Fruit fly (Drosophila melanogaster) whole organism, embryonic: ENCODE measurements around the gene Ptp10D.

Source experiments
- ATbp ChIP-seq: fragments of 200-800 bp; sonication (Bioruptor generic); optimal IDR thresholded peaks from 2 replicates; lab custom pipeline; 2017; ENCODE audit warnings: missing biosample characterization, mild to moderate bottlenecking, missing genetic modification characterization, missing genetic modification reagents
- Abd-B ChIP-seq: fragments of 200-800 bp; sonication (Bioruptor generic); optimal IDR thresholded peaks from 2 replicates; lab custom pipeline; 2018; ENCODE audit warnings: missing biosample characterization, mild to moderate bottlenecking, missing genetic modification characterization, moderate library complexity
- Ada2b ChIP-seq: fragments of 200-800 bp; sonication (Bioruptor generic); IDR thresholded peaks from 2 replicates; pipeline ENCODE4 v1.3.6; 2022; ENCODE audit warnings: missing biosample characterization, missing genetic modification characterization
- C15 ChIP-seq: fragments of 200-800 bp; sonication (Bioruptor generic); IDR thresholded peaks from 3 replicates; pipeline ENCODE4 v1.3.6; 2022; ENCODE audit warnings: missing biosample characterization, missing genetic modification characterization
- CG10366 ChIP-seq: fragments of 200-800 bp; sonication (Bioruptor generic); IDR thresholded peaks from 2 replicates; pipeline ENCODE4 v1.3.6; 2022; ENCODE audit warnings: missing biosample characterization, missing genetic modification characterization
- CG10959 ChIP-seq: fragments of 200-800 bp; sonication (Bioruptor generic); IDR thresholded peaks from 2 replicates; pipeline ENCODE4 v1.3.6; 2022; ENCODE audit warnings: missing biosample characterization, missing genetic modification characterization
- CG11247 ChIP-seq: fragments of 200-800 bp; sonication (Bioruptor generic); IDR thresholded peaks from 2 replicates; pipeline ENCODE4 v1.3.6; 2022; ENCODE audit warnings: missing biosample characterization, missing genetic modification characterization
- CG11456 ChIP-seq: fragments of 200-800 bp; sonication (Bioruptor generic); IDR thresholded peaks from 3 replicates; pipeline ENCODE4 v1.3.6; 2022; ENCODE audit warnings: missing biosample characterization, missing genetic modification characterization
- CG11695 ChIP-seq: fragments of 200-800 bp; sonication (Bioruptor generic); IDR thresholded peaks from 3 replicates; pipeline ENCODE4 v1.3.6; 2022; ENCODE audit warnings: missing biosample characterization, missing genetic modification characterization
- CG11696 ChIP-seq: fragments of 200-800 bp; sonication (Bioruptor generic); IDR thresholded peaks from 2 replicates; pipeline ENCODE4 v1.3.6; 2022; ENCODE audit warnings: missing biosample characterization, missing genetic modification characterization
- CG12659 ChIP-seq: fragments of 200-800 bp; sonication (Bioruptor generic); optimal IDR thresholded peaks from 3 replicates; lab custom pipeline; 2017; ENCODE audit warnings: mild to moderate bottlenecking, missing biosample characterization, missing genetic modification reagents, missing genetic modification characterization
- CG14441 ChIP-seq: fragments of 200-800 bp; sonication (Bioruptor generic); IDR thresholded peaks from 2 replicates; pipeline ENCODE4 v1.3.6; 2022; ENCODE audit warnings: missing biosample characterization, missing genetic modification characterization
- CG1647 ChIP-seq: fragments of 200-800 bp; sonication (Bioruptor generic); optimal IDR thresholded peaks from 3 replicates; lab custom pipeline; 2016; ENCODE audit warnings: missing biosample characterization, missing genetic modification characterization
- CG17328 ChIP-seq: fragments of 200-800 bp; sonication (Bioruptor generic); IDR thresholded peaks from 2 replicates; pipeline ENCODE4 v1.3.6; 2022; ENCODE audit warnings: missing biosample characterization, missing genetic modification characterization
- CG1792 ChIP-seq: fragments of 200-800 bp; sonication (Bioruptor generic); optimal IDR thresholded peaks from 2 replicates; lab custom pipeline; 2016; ENCODE audit warnings: missing biosample characterization, missing genetic modification characterization
- CG2120 ChIP-seq: fragments of 200-800 bp; sonication (Bioruptor generic); optimal IDR thresholded peaks from 3 replicates; lab custom pipeline; 2016; ENCODE audit warnings: missing biosample characterization, missing genetic modification characterization
- CG2678 ChIP-seq: fragments of 200-800 bp; sonication (Bioruptor generic); optimal IDR thresholded peaks from 3 replicates; lab custom pipeline; 2019; ENCODE audit warnings: missing biosample characterization, mild to moderate bottlenecking, missing genetic modification characterization, moderate library complexity
- CG2875 ChIP-seq: fragments of 200-800 bp; sonication (Bioruptor generic); optimal IDR thresholded peaks from 2 replicates; lab custom pipeline; 2017; ENCODE audit warnings: missing biosample characterization, mild to moderate bottlenecking, missing genetic modification characterization, missing genetic modification reagents
- CG30020 ChIP-seq: fragments of 200-800 bp; optimal IDR thresholded peaks from 2 replicates; lab custom pipeline; 2019; ENCODE audit warnings: missing biosample characterization, mild to moderate bottlenecking, missing genetic modification characterization, moderate library complexity
- CG6254 ChIP-seq: fragments of 200-800 bp; sonication (Bioruptor generic); optimal IDR thresholded peaks from 3 replicates; lab custom pipeline; 2017; ENCODE audit warnings: mild to moderate bottlenecking, missing biosample characterization, missing genetic modification reagents, missing genetic modification characterization
- CG6791 ChIP-seq: fragments of 200-800 bp; sonication (Bioruptor generic); IDR thresholded peaks from 3 replicates; pipeline ENCODE4 v1.3.6; 2022; ENCODE audit warnings: missing biosample characterization, missing genetic modification characterization; ENCODE audit not compliant: partially characterized antibody
- CG9437 ChIP-seq: fragments of 200-800 bp; sonication (Bioruptor generic); optimal IDR thresholded peaks from 2 replicates; lab custom pipeline; 2018; ENCODE audit warnings: missing biosample characterization, mild to moderate bottlenecking, missing genetic modification characterization
- CG9797 ChIP-seq: fragments of 200-800 bp; sonication (Bioruptor generic); optimal IDR thresholded peaks from 3 replicates; lab custom pipeline; 2018; ENCODE audit warnings: missing biosample characterization, mild to moderate bottlenecking, missing genetic modification characterization
- Dref ChIP-seq: fragments of 200-800 bp; sonication (Bioruptor generic); IDR thresholded peaks from 2 replicates; pipeline ENCODE4 v1.3.6; 2022; ENCODE audit warnings: missing biosample characterization, missing genetic modification characterization
- Drgx ChIP-seq: fragments of 200-800 bp; sonication (Bioruptor generic); IDR thresholded peaks from 2 replicates; pipeline ENCODE4 v1.3.6; 2022; ENCODE audit warnings: missing biosample characterization, missing genetic modification characterization
- E2f2 ChIP-seq: fragments of 200-800 bp; sonication (Bioruptor generic); IDR thresholded peaks from 2 replicates; pipeline ENCODE4 v1.3.6; 2022; ENCODE audit warnings: missing biosample characterization, missing genetic modification characterization
- Fer3 ChIP-seq: fragments of 200-800 bp; sonication (Bioruptor generic); optimal IDR thresholded peaks from 2 replicates; lab custom pipeline; 2018; ENCODE audit warnings: missing biosample characterization, mild to moderate bottlenecking, missing genetic modification characterization, moderate library complexity
- HLH3B ChIP-seq: fragments of 200-800 bp; sonication (Bioruptor generic); IDR thresholded peaks from 2 replicates; pipeline ENCODE4 v1.3.6; 2022; ENCODE audit warnings: missing biosample characterization, missing genetic modification characterization
- Lim3 ChIP-seq: fragments of 200-800 bp; sonication (Bioruptor generic); IDR thresholded peaks from 2 replicates; pipeline ENCODE4 v1.3.6; 2022; ENCODE audit warnings: missing biosample characterization, missing genetic modification characterization
- Mad ChIP-seq: fragments of 200-800 bp; sonication (Bioruptor generic); optimal IDR thresholded peaks from 2 replicates; lab custom pipeline; 2016; ENCODE audit warnings: missing biosample characterization, missing genetic modification characterization
- Trl ChIP-seq, 3 experiments: fragments of >200 bp in 2 of 3; fragments of 200-800 bp in 1 of 3; sonication (Bioruptor generic) in 1 of 3; optimal IDR thresholded peaks; 2 replicates in 1 of 3; 3 replicates in 2 of 3; lab custom pipeline; 2016 to 2017; ENCODE audit warnings: missing biosample characterization in 1 of 3, missing genetic modification characterization in 1 of 3
- Xbp1 ChIP-seq: fragments of 200-800 bp; sonication (Bioruptor generic); optimal IDR thresholded peaks from 3 replicates; lab custom pipeline; 2016; ENCODE audit warnings: missing biosample characterization, mild to moderate bottlenecking, missing genetic modification characterization
- Xrp1 ChIP-seq: fragments of 200-800 bp; sonication (Bioruptor generic); IDR thresholded peaks from 2 replicates; pipeline ENCODE4 v1.3.6; 2022; ENCODE audit warnings: missing biosample characterization, missing genetic modification characterization
- bowl ChIP-seq: fragments of 200-800 bp; sonication (Bioruptor generic); IDR thresholded peaks from 2 replicates; pipeline ENCODE4 v1.3.6; 2022; ENCODE audit warnings: missing biosample characterization, missing genetic modification characterization
- cas ChIP-seq: fragments of 200-800 bp; sonication (Bioruptor generic); IDR thresholded peaks from 2 replicates; pipeline ENCODE4 v1.3.6; 2022; ENCODE audit warnings: missing biosample characterization, missing genetic modification characterization
- chn ChIP-seq: fragments of 200-800 bp; sonication (Bioruptor generic); optimal IDR thresholded peaks from 2 replicates; lab custom pipeline; 2016; ENCODE audit warnings: missing biosample characterization, missing genetic modification characterization
- dmrt11E ChIP-seq: fragments of 200-800 bp; sonication (Bioruptor generic); optimal IDR thresholded peaks from 3 replicates; lab custom pipeline; 2018; ENCODE audit warnings: missing biosample characterization, mild to moderate bottlenecking, missing genetic modification characterization, moderate library complexity
- gcm ChIP-seq: fragments of 200-800 bp; sonication (Bioruptor generic); optimal IDR thresholded peaks from 2 replicates; lab custom pipeline; 2019; ENCODE audit warnings: missing biosample characterization, mild to moderate bottlenecking, missing genetic modification characterization, moderate library complexity
- ind ChIP-seq: fragments of 200-800 bp; sonication (Bioruptor generic); optimal IDR thresholded peaks from 3 replicates; lab custom pipeline; 2016; ENCODE audit warnings: missing biosample characterization, missing genetic modification characterization
- insv ChIP-seq, 2 experiments: fragments of 200-800 bp; sonication (Bioruptor generic); optimal IDR thresholded peaks; 3 replicates each; lab custom pipeline; 2016 to 2018; ENCODE audit warnings: missing biosample characterization in 2 of 2, missing genetic modification characterization in 2 of 2
- luna ChIP-seq: fragments of 200-800 bp; sonication (Bioruptor generic); optimal IDR thresholded peaks from 2 replicates; lab custom pipeline; 2016; ENCODE audit warnings: missing biosample characterization, missing genetic modification characterization
- otp ChIP-seq: fragments of 200-800 bp; sonication (Bioruptor generic); IDR thresholded peaks from 3 replicates; pipeline ENCODE4, ENCODE4 v1.3.6; 2022; ENCODE audit warnings: missing biosample characterization, missing genetic modification characterization
- pzg ChIP-seq: fragments of 200-800 bp; sonication (Bioruptor generic); optimal IDR thresholded peaks from 3 replicates; lab custom pipeline; 2018; ENCODE audit warnings: missing biosample characterization, mild to moderate bottlenecking, missing genetic modification characterization, moderate library complexity
- rib ChIP-seq: fragments of 200-800 bp; sonication (Bioruptor generic); IDR thresholded peaks from 2 replicates; pipeline ENCODE4 v1.3.6; 2022; ENCODE audit warnings: missing biosample characterization, missing genetic modification characterization
- sisA ChIP-seq: fragments of 200-800 bp; sonication (Bioruptor generic); IDR thresholded peaks from 2 replicates; pipeline ENCODE4 v1.3.6; 2022; ENCODE audit warnings: missing biosample characterization, missing genetic modification characterization
- sug ChIP-seq: fragments of 200-800 bp; optimal IDR thresholded peaks from 2 replicates; lab custom pipeline; 2019; ENCODE audit warnings: missing biosample characterization, mild to moderate bottlenecking, missing genetic modification characterization, moderate library complexity
- tgo ChIP-seq: fragments of 200-800 bp; sonication (Bioruptor generic); IDR thresholded peaks from 3 replicates; pipeline ENCODE4 v1.3.6; 2022; ENCODE audit warnings: missing biosample characterization, missing genetic modification characterization
- usp ChIP-seq: fragments of >200 bp; optimal IDR thresholded peaks from 2 replicates; lab custom pipeline; 2017; ENCODE audit warnings: missing biosample characterization, missing genetic modification characterization
- zen2 ChIP-seq: fragments of 200-800 bp; sonication (Bioruptor generic); IDR thresholded peaks from 3 replicates; pipeline ENCODE4 v1.3.6; 2022; ENCODE audit warnings: missing biosample characterization, missing genetic modification characterization; ENCODE audit not compliant: partially characterized antibody

The Ptp10D gene

DNA sequence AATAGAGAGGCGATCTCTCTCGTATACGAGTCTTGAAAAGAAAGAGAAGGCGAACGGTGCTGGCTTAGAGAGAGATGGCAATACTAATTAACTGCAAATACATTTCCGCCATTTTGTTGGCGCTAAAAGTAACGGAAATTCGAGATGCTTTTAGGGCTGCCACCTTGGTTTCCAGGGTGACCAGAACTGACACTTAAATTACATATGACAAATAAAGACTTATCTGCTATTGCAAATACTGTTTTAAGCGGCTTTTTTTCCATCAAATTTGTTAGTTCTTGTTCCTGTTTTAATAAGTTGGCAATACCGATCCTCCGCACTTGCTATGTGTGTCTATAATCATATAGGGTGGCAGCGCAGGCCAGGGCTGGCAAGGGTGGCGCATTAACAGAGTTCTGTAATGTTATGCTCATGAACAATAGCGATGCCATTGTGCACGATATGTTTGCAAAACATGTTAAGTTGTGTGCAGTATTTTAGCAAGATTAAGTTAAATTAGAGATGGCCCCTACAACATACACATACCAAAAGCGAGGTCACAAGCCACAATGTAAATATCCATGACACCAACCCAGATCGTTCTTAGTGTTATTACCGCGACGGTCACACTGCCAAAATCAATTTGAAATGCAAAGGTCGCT lies 41.5 kb upstream of the Ptp10D start, which contains the start of gene nod (continued):
- TF ChIP-seq CG10366 (GFP tag; lab: Robert Waterston, UW) (peak; percentile 15; the same call in 1 of the 2 replicates), cas (GFP tag; lab: Robert Waterston, UW) (peak; percentile 33; the same call in 1 of the 2 replicates), CG11456 (GFP tag; lab: Robert Waterston, UW) (peak; percentile 77; the same call in 2 of the 3 replicates), CG11696 (GFP tag; lab: Robert Waterston, UW) (no peak), Fer3 (peak; percentile 48), CG11695 (GFP tag; lab: Robert Waterston, UW) (peak; percentile 76), rib (0 out of 2 replicates have a peak, but pooled peaks have one; percentile 30), dmrt11E (peak; percentile 34), tgo (GFP tag; lab: Robert Waterston, UW) (peak; percentile 52; the same call in 1 of the 3 replicates), zen2 (GFP tag; lab: Robert Waterston, UW) (no peak; the same call in 2 of the 3 replicates), Lim3 (GFP tag; lab: Robert Waterston, UW) (0 out of 2 replicates have a peak, but pooled peaks have one; percentile 11), otp (0 out of 3 replicates have a peak, but pooled peaks have one; percentile 5), pzg (GFP tag; lab: Kevin White, UChicago) (peak; percentile 97), CG10959 (GFP tag; lab: Robert Waterston, UW) (no peak), sisA (GFP tag; lab: Robert Waterston, UW) (peak; percentile 66), usp (GFP tag; lab: Kevin White, UChicago) (no peak), CG17328 (peak; percentile 57), Abd-B (peak; percentile 10), CG6254 (GFP tag; lab: Kevin White, UChicago) (no peak), CG6791 (GFP tag; lab: Robert Waterston, UW) (peak; percentile 55; the same call in 1 of the 3 replicates), C15 (GFP tag; lab: Robert Waterston, UW) (no peak), bowl (GFP tag; lab: Robert Waterston, UW) (no peak), CG1792 (peak; percentile 7), Mad (peak; percentile 44), chn (peak; percentile 54), sug (tag; lab: Kevin White, UChicago) (peak; percentile 63), HLH3B (peak; percentile 49; the same call in 1 of the 2 replicates), CG2120 (peak; percentile 80), Dref (GFP tag; lab: Robert Waterston, UW) (peak; percentile 57), CG9437 (GFP tag; lab: Kevin White, UChicago) (peak; percentile 34), ATbp (no peak), CG30020 (tag; lab: Kevin White, UChicago) (peak; percentile 10), Ada2b (GFP tag; lab: Robert Waterston, UW) (0 out of 2 replicates have a peak, but pooled peaks have one; percentile 42), luna (peak; percentile 36), gcm (GFP tag; lab: Kevin White, UChicago) (no peak), Trl (optimal IDR thresholded peaks at IDR 0.05; lab: Kevin White, UChicago) (no peak), Trl (GFP tag; optimal IDR thresholded peaks at IDR 0.05; lab: Kevin White, UChicago) (peak; percentile 63), ind (GFP tag; lab: Kevin White, UChicago) (peak; percentile 54), CG2875 (GFP tag; lab: Kevin White, UChicago) (peak; percentile 40), CG14441 (GFP tag; lab: Robert Waterston, UW) (peak; percentile 62), CG12659 (GFP tag; lab: Kevin White, UChicago) (peak; percentile 88), Drgx (GFP tag; lab: Robert Waterston, UW) (0 out of 2 replicates have a peak, but pooled peaks have one; percentile 22), E2f2 (GFP tag; lab: Robert Waterston, UW) (peak; percentile 83), CG9797 (GFP tag; lab: Kevin White, UChicago) (peak; percentile 93), Xrp1 (peak; percentile 48; the same call in 1 of the 2 replicates), Xbp1 (peak; percentile 61), CG11247 (GFP tag; lab: Robert Waterston, UW) (0 out of 2 replicates have a peak, but pooled peaks have one; percentile 26), insv (GFP tag; optimal IDR thresholded peaks at IDR 0.05; lab: Kevin White, UChicago) (peak in 1 of 2 experiments; percentile 22), CG1647 (GFP tag; lab: Kevin White, UChicago) (peak; percentile 70), CG2678 (tag; lab: Kevin White, UChicago) (peak; percentile 61)
